Worm (Caenorhabditis elegans) whole organism, early embryonic: Measurements from ENCODE around the gene srz-67.
"Not testable (repeated sequence)": the region's sequence is repeated elsewhere in the genome, so short reads cannot be mapped to it uniquely, and the experiment has no call there.

Experiments used
- B0310.2 ChIP-seq: sonication (generic microtip); optimal IDR thresholded peaks from 2 replicates; lab custom pipeline; 2016; ENCODE audit warnings: mild to moderate bottlenecking, missing genetic modification characterization, missing compliant biosample characterization
- F13C5.2 ChIP-seq: sonication (generic microtip); optimal IDR thresholded peaks from 2 replicates; lab custom pipeline; 2017; ENCODE audit warnings: mild to moderate bottlenecking, missing genetic modification characterization, inconsistent platforms, missing compliant biosample characterization
- aly-1 ChIP-seq: sonication (generic microtip); optimal IDR thresholded peaks from 2 replicates; lab custom pipeline; 2016; ENCODE audit warnings: missing genetic modification characterization, missing compliant biosample characterization
- ama-1 ChIP-seq: fragments of 150-350 bp; optimal IDR thresholded peaks from 2 replicates; lab custom pipeline; 2014
- ceh-13 ChIP-seq: fragments of 200-800 bp; sonication (Bioruptor generic); optimal IDR thresholded peaks from 2 replicates; lab custom pipeline; 2018; ENCODE audit warnings: mild to moderate bottlenecking, missing genetic modification characterization, missing compliant biosample characterization
- ceh-36 ChIP-seq: sonication (generic microtip); optimal IDR thresholded peaks from 2 replicates; lab custom pipeline; 2016; ENCODE audit warnings: missing genetic modification characterization, inconsistent platforms, missing compliant biosample characterization
- ets-7 ChIP-seq: sonication (generic microtip); optimal IDR thresholded peaks from 2 replicates; lab custom pipeline; 2016; ENCODE audit warnings: missing genotype, missing genetic modification characterization, missing compliant biosample characterization
- flt-1 ChIP-seq: fragments of 200-800 bp; sonication (Bioruptor generic); IDR thresholded peaks from 2 replicates; pipeline ENCODE4 v1.3.6; 2022; ENCODE audit warnings: missing genetic modification characterization, missing compliant biosample characterization
- hmbx-1 ChIP-seq: sonication (generic microtip); optimal IDR thresholded peaks from 2 replicates; lab custom pipeline; 2016; ENCODE audit warnings: mild to moderate bottlenecking, missing genetic modification characterization, missing compliant biosample characterization
- hmg-4 ChIP-seq: fragments of 200-800 bp; sonication (Bioruptor generic); optimal IDR thresholded peaks from 2 replicates; lab custom pipeline; 2018; ENCODE audit warnings: mild to moderate bottlenecking, missing genetic modification characterization, missing compliant biosample characterization
- hnd-1 ChIP-seq: sonication (generic microtip); optimal IDR thresholded peaks from 2 replicates; lab custom pipeline; 2016; ENCODE audit warnings: missing genetic modification characterization, missing compliant biosample characterization
- pes-1 ChIP-seq: fragments of 200-800 bp; sonication (Bioruptor generic); IDR thresholded peaks from 2 replicates; pipeline ENCODE4 v1.3.6; 2022; ENCODE audit warnings: missing genetic modification reagents, missing genetic modification characterization, missing compliant biosample characterization
- scrt-1 ChIP-seq: fragments of 200-800 bp; sonication (Bioruptor generic); IDR thresholded peaks from 2 replicates; pipeline ENCODE4 v1.3.6; 2022; ENCODE audit warnings: missing genetic modification characterization, missing compliant biosample characterization
- sea-1 ChIP-seq: fragments of 200-800 bp; sonication (Bioruptor generic); conservative IDR thresholded peaks from 2 replicates; pipeline ENCODE4 v1.3.6; 2022; ENCODE audit warnings: missing genetic modification characterization, missing compliant biosample characterization
- tbx-11 ChIP-seq: fragments of 200-800 bp; sonication (Bioruptor generic); IDR thresholded peaks from 2 replicates; pipeline ENCODE4 v1.3.6; 2022; ENCODE audit warnings: missing genetic modification characterization, missing compliant biosample characterization
- tbx-37 ChIP-seq: fragments of 200-800 bp; sonication (Bioruptor generic); conservative IDR thresholded peaks from 2 replicates; pipeline ENCODE4 v1.3.6; 2022; ENCODE audit warnings: missing genetic modification reagents, missing genetic modification characterization, missing compliant biosample characterization
- tra-4 ChIP-seq: sonication (generic microtip); optimal IDR thresholded peaks from 2 replicates; lab custom pipeline; 2017; ENCODE audit warnings: missing genetic modification characterization, missing compliant biosample characterization

Gene srz-67

ce11 chrII:3230422-3230821 is 6.5 kb downstream of the srz-67 start, which contains the start of gene srh-297:
Gene srh-297 (minus strand): TSS chrII:3230522.
- TF ChIP-seq ama-1 (no peak), ceh-13 (no peak)

- TF ChIP-seq ets-7 (no peak), F13C5.2 (no peak), ceh-36 (no peak), flt-1 (GFP tag; lab: Robert Waterston, UW) (no peak), B0310.2 (tag; lab: Kevin White, UChicago) (no peak), tra-4 (tag; lab: Kevin White, UChicago) (no peak), pes-1 (no peak), hnd-1 (tag; lab: Kevin White, UChicago) (no peak), hmg-4 (GFP tag; lab: Kevin White, UChicago) (no peak), ceh-13 (no peak), tbx-37 (no peak), aly-1 (tag; lab: Kevin White, UChicago) (no peak), hmbx-1 (tag; lab: Kevin White, UChicago) (no peak), tbx-11 (no peak)
These were observed 11.2 kb downstream of the srz-67 start, which contains the start of gene ZC239.17 for ce11 chrII:3225780-3226179. Gene ZC239.17 (minus strand): TSS chrII:3225880.

- TF ChIP-seq sea-1 (GFP tag; lab: Robert Waterston, UW) (no peak), tbx-11 (no peak), tbx-37 (no peak), aly-1 (tag; lab: Kevin White, UChicago) (no peak), ceh-36 (no peak), F13C5.2 (no peak), ets-7 (no peak), ama-1 (no peak), hmg-4 (GFP tag; lab: Kevin White, UChicago) (no peak), flt-1 (GFP tag; lab: Robert Waterston, UW) (no peak), scrt-1 (no peak), B0310.2 (tag; lab: Kevin White, UChicago) (no peak), pes-1 (no peak)
These were observed 11.7 kb downstream of the srz-67 start, which contains the start of gene ZC239.16 for ce11 chrII:3225200-3225599. Gene ZC239.16 (minus strand): TSS chrII:3225319.

- TF ChIP-seq aly-1 (tag; lab: Kevin White, UChicago) (no peak), ama-1 (no peak), sea-1 (GFP tag; lab: Robert Waterston, UW) (no peak), tra-4 (tag; lab: Kevin White, UChicago) (no peak), hnd-1 (tag; lab: Kevin White, UChicago) (no peak), B0310.2 (tag; lab: Kevin White, UChicago) (no peak), flt-1 (GFP tag; lab: Robert Waterston, UW) (no peak), ets-7 (no peak), hmg-4 (GFP tag; lab: Kevin White, UChicago) (no peak), F13C5.2 (no peak), scrt-1 (no peak), tbx-37 (no peak), tbx-11 (no peak), ceh-13 (no peak)
These were observed 12.3 kb downstream of the srz-67 start, which contains the start of gene ZC239.15 for ce11 chrII:3224631-3225030. Gene ZC239.15 (minus strand): TSS chrII:3224731.

- TF ChIP-seq ceh-13 (no peak), ama-1 (no peak), hmg-4 (GFP tag; lab: Kevin White, UChicago) (no peak), tbx-37 (no peak), hnd-1 (tag; lab: Kevin White, UChicago) (no peak), scrt-1 (no peak), F13C5.2 (no peak), tbx-11 (no peak), hmbx-1 (tag; lab: Kevin White, UChicago) (no peak), tra-4 (tag; lab: Kevin White, UChicago) (no peak), pes-1 (no peak), B0310.2 (tag; lab: Kevin White, UChicago) (no peak), ceh-36 (no peak)
These were observed 14.3 kb downstream of the srz-67 start, which contains the start of gene ZC239.13 for ce11 chrII:3222686-3223085. Gene ZC239.13 (minus strand): TSS chrII:3222839.

- TF ChIP-seq ceh-13 (no peak), ama-1 (no peak)
These were observed 15.2 kb downstream of the srz-67 start, which contains the start of gene ZC239.14 for ce11 chrII:3221730-3222129. Gene ZC239.14 (minus strand): TSS chrII:3222034.

ce11 chrII:3220723-3221122 is 16.2 kb downstream of the srz-67 start, which contains the start of gene ZC239.22:
Gene ZC239.22 (minus strand): TSS chrII:3220823.
- no peak for TF ChIP-seq tra-4 (tag; lab: Kevin White, UChicago)
- TF ChIP-seq sea-1 (GFP tag; lab: Robert Waterston, UW), result no peak
- no peak for TF ChIP-seq scrt-1
- TF ChIP-seq B0310.2 (tag; lab: Kevin White, UChicago), result no peak
- TF ChIP-seq F13C5.2, result no peak

- not testable (repeated sequence) for TF ChIP-seq tbx-37; hmbx-1 (tag; lab: Kevin White, UChicago); ceh-36
These were observed 21.2 kb downstream of the srz-67 start, which contains the start of gene ZC239.3 for ce11 chrII:3215762-3216161. Gene ZC239.3 (plus strand): TSS chrII:3216062.

ce11 chrII:3213898-3214297 is 23.0 kb downstream of the srz-67 start, which contains the start of gene ZC239.4:
Gene ZC239.4 (plus strand): TSS chrII:3214198.
- TF ChIP-seq aly-1 (tag; lab: Kevin White, UChicago), result no peak
- no peak for TF ChIP-seq hmg-4 (GFP tag; lab: Kevin White, UChicago)
- no peak for TF ChIP-seq flt-1 (GFP tag; lab: Robert Waterston, UW)
- TF ChIP-seq hmbx-1 (tag; lab: Kevin White, UChicago), result no peak
- no peak for TF ChIP-seq pes-1
